Fruit fly (Drosophila melanogaster) whole organism, adult: ENCODE data around the gene CtsF.

ENCODE experiments used
- CG11617 ChIP-seq: fragments of 200-800 bp; sonication (Bioruptor generic); optimal IDR thresholded peaks from 2 replicates; lab custom pipeline; 2017; ENCODE audit warnings: mild to moderate bottlenecking, missing biosample characterization, missing genetic modification reagents, missing genetic modification characterization
- CG12768 ChIP-seq: fragments of 200-800 bp; sonication (Bioruptor generic); optimal IDR thresholded peaks from 2 replicates; lab custom pipeline; 2017; ENCODE audit warnings: missing biosample characterization, missing genetic modification characterization, mild to moderate bottlenecking, moderate library complexity, missing genetic modification reagents
- CG14711 ChIP-seq: fragments of 200-800 bp; sonication (Bioruptor generic); optimal IDR thresholded peaks from 2 replicates; lab custom pipeline; 2018; ENCODE audit warnings: missing biosample characterization, mild to moderate bottlenecking, missing genetic modification characterization, moderate library complexity
- CG1620 ChIP-seq: fragments of 200-800 bp; sonication (Bioruptor generic); optimal IDR thresholded peaks from 2 replicates; lab custom pipeline; 2016; ENCODE audit warnings: missing biosample characterization, missing genetic modification characterization
- CG33017 ChIP-seq: fragments of 200-800 bp; sonication (Bioruptor generic); optimal IDR thresholded peaks from 2 replicates; lab custom pipeline; 2018; ENCODE audit warnings: missing biosample characterization, mild to moderate bottlenecking, missing genetic modification characterization, moderate library complexity
- CG5204 ChIP-seq: fragments of 200-800 bp; sonication (Bioruptor generic); optimal IDR thresholded peaks from 2 replicates; lab custom pipeline; 2016; ENCODE audit warnings: missing biosample characterization, missing genetic modification characterization
- CG7045 ChIP-seq: fragments of 200-800 bp; sonication (Bioruptor generic); optimal IDR thresholded peaks from 2 replicates; lab custom pipeline; 2017; ENCODE audit warnings: missing biosample characterization, mild to moderate bottlenecking, missing genetic modification characterization
- CG7101 ChIP-seq: fragments of 200-800 bp; sonication (Bioruptor generic); optimal IDR thresholded peaks from 2 replicates; lab custom pipeline; 2018; ENCODE audit warnings: missing biosample characterization, mild to moderate bottlenecking, missing genetic modification characterization, moderate library complexity
- Clk ChIP-seq: fragments of 200-800 bp; sonication (Bioruptor generic); optimal IDR thresholded peaks from 2 replicates; lab custom pipeline; 2017; ENCODE audit warnings: missing biosample characterization, missing genetic modification characterization
- Crg-1 ChIP-seq: fragments of 200-800 bp; sonication (Bioruptor generic); optimal IDR thresholded peaks from 2 replicates; lab custom pipeline; 2016; ENCODE audit warnings: missing biosample characterization, missing genetic modification characterization
- Hr96 ChIP-seq: fragments of 200-800 bp; sonication (Bioruptor generic); optimal IDR thresholded peaks from 2 replicates; lab custom pipeline; 2016; ENCODE audit warnings: missing biosample characterization, missing genetic modification characterization
- Mnt ChIP-seq: fragments of 200-800 bp; sonication (Bioruptor generic); optimal IDR thresholded peaks from 2 replicates; lab custom pipeline; 2016; ENCODE audit warnings: missing biosample characterization, mild to moderate bottlenecking, missing genetic modification characterization
- bab1 ChIP-seq: fragments of 200-800 bp; sonication (Bioruptor generic); optimal IDR thresholded peaks from 3 replicates; lab custom pipeline; 2019; ENCODE audit warnings: missing biosample characterization, mild to moderate bottlenecking, missing genetic modification characterization, moderate library complexity
- cic ChIP-seq: fragments of 200-800 bp; sonication (Bioruptor generic); optimal IDR thresholded peaks from 2 replicates; lab custom pipeline; 2017; ENCODE audit warnings: missing biosample characterization, mild to moderate bottlenecking, missing genetic modification characterization, moderate library complexity
- cnc ChIP-seq, 2 experiments: fragments of >200 bp; optimal IDR thresholded peaks; 2 replicates each; lab custom pipeline; 2017
- kay ChIP-seq: fragments of 200-800 bp; sonication (Bioruptor generic); peaks from one replicate; lab custom pipeline; 2016; ENCODE audit warnings: missing biosample characterization, missing genetic modification characterization, borderline replicate concordance
- ovo ChIP-seq: fragments of 200-800 bp; sonication (Bioruptor generic); optimal IDR thresholded peaks from 2 replicates; lab custom pipeline; 2016; ENCODE audit warnings: missing biosample characterization, missing genetic modification characterization
- pad ChIP-seq: fragments of 200-800 bp; sonication (Bioruptor generic); optimal IDR thresholded peaks from 3 replicates; lab custom pipeline; 2017; ENCODE audit warnings: missing biosample characterization, missing genetic modification characterization, mild to moderate bottlenecking, moderate library complexity, missing genetic modification reagents
- tj ChIP-seq: fragments of 200-800 bp; sonication (Bioruptor generic); optimal IDR thresholded peaks from 3 replicates; lab custom pipeline; 2017; ENCODE audit warnings: missing biosample characterization, mild to moderate bottlenecking, missing genetic modification characterization, moderate library complexity
- toe ChIP-seq: fragments of 200-800 bp; sonication (Bioruptor generic); optimal IDR thresholded peaks from 2 replicates; lab custom pipeline; 2016; ENCODE audit warnings: missing biosample characterization, missing genetic modification characterization

CtsF gene

DNA sequence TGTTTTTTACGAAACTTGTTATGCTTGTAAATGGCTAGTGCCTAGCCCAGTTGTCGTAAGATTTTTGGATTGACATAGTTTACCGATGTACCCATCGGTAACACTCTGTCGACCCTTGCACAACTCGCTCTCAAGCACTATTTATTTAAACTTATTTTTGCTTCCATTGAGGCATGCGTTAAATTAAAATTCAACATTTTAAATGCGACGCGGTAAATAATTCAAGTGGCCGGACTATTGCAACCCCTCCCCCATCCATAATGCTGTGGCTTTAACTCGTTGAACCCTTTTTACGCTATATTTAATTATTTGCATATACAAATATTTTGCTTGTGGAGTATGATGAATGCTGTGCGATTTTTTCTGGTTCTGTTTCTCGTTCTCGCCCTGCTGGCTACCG, 2.2 kb downstream of the CtsF start:
- TF ChIP-seq bab1 (no peak), toe (GFP tag; lab: Kevin White, UChicago) (no peak), kay (peak; percentile 93), CG5204 (GFP tag; lab: Kevin White, UChicago) (no peak), CG1620 (GFP tag; lab: Kevin White, UChicago) (no peak), Clk (no peak)

DNA sequence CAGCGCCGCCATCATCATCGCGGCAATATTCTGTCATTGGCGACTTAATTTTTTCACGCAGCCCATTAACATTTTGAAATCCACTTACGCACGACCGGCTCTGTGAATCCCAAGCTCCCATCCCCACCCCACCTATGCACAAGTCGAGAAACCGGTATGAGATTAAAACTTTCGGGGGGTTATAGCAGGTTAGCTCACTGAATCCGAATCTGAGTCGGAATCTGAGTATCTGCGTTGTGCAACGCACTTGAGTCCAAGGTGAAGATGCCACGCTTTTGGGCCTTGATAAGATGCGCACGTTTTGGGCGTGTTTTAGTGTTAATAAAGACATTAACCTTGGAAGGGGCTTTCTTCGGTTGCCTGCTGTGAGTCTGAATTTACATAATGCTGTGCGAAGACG, 4.6 kb downstream of the CtsF start:
- TF ChIP-seq Mnt (GFP tag; lab: Kevin White, UChicago) (no peak), bab1 (no peak), CG7101 (tag; lab: Kevin White, UChicago) (no peak)

DNA sequence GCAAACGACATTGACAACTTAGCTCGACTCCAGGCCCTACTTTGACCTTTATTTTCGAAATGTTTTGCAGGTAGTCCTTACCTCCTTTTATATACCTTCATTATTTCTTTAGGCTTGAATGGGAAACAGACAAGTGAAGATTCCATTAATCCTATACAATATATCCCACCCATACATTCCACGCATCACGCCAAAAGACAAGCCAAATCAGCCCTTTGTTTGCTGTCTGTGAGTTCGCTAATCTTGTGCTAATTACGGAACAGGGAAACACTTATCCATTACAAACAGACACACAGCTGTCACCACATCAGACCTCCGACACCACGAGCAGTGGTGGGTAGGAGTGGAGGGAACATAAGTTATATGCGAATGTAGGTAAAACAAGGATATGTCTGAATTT, 10.8 kb downstream of the CtsF start, which contains the start of gene CG33293:
CG33293 (minus strand) TSS at position 15 of the 400 bp plus-strand sequence.
- TF ChIP-seq cnc (optimal IDR thresholded peaks at IDR 0.05; lab: Kevin White, UChicago) (no peak), CG12768 (GFP tag; lab: Kevin White, UChicago) (no peak), Mnt (GFP tag; lab: Kevin White, UChicago) (no peak), tj (GFP tag; lab: Kevin White, UChicago) (no peak), CG14711 (tag; lab: Kevin White, UChicago) (no peak), CG1620 (GFP tag; lab: Kevin White, UChicago) (no peak), bab1 (no peak), CG7045 (GFP tag; lab: Kevin White, UChicago) (no peak)

DNA sequence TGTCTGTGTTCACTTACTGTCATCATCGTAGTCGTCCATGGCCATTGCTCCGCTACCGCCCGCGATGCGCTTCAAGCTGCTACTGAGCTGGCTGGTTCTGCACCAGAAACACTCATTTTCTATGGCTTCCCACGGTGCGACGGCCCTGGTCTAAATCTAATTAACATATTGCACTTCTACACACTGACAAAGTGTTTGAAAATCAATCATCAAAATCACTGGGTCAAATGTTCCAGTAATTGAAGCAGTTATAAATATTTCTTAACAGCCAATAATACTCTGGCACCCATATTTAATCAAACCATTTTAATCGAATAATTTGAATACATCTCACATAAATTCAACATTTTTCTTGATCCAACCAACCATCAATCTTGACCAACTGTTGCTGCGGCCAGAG, 14.3 kb downstream of the CtsF start, which contains the start of gene rtp:
rtp (minus strand) TSS at position 101 of the 400 bp plus-strand sequence.
- TF ChIP-seq CG1620 (GFP tag; lab: Kevin White, UChicago) (no peak), tj (GFP tag; lab: Kevin White, UChicago) (no peak), ovo (GFP tag; lab: Kevin White, UChicago) (no peak), cic (no peak), Crg-1 (no peak), kay (no peak), Clk (no peak), CG33017 (no peak), CG12768 (GFP tag; lab: Kevin White, UChicago) (no peak), toe (GFP tag; lab: Kevin White, UChicago) (no peak), CG7101 (tag; lab: Kevin White, UChicago) (no peak), pad (GFP tag; lab: Kevin White, UChicago) (no peak), cnc (optimal IDR thresholded peaks at IDR 0.05; lab: Kevin White, UChicago) (no peak), Mnt (GFP tag; lab: Kevin White, UChicago) (no peak), bab1 (no peak), CG14711 (tag; lab: Kevin White, UChicago) (no peak), CG11617 (no peak), CG5204 (GFP tag; lab: Kevin White, UChicago) (no peak), Hr96 (GFP tag; lab: Kevin White, UChicago) (no peak), CG7045 (GFP tag; lab: Kevin White, UChicago) (no peak)

DNA sequence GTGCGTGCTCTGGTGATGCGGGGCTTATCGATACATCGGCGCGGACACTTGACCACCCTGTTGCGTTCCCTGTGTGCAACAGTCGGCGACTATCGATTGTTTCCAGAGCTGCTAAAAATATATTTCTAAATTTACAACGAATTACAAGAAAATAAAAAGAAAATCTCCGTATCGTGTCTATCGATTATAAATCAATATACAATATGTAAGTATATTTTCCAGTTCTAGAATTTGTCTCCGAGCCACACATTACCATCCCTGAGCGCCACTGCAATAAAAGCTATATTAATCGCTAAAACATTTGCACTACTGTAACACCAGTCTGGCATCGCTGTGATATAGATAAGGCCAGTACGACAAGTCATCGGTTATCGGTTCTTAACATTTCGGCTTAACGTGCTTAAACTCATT, 19.3 kb downstream of the CtsF start, which contains the start of the genes Kat60 and Mms19:
Kat60 (minus strand) TSS at position 13 of the 411 bp plus-strand sequence.
Mms19 (plus strand) TSS at position 347 of the 411 bp plus-strand sequence.
- peak; percentile 43 for TF ChIP-seq CG12768 (GFP tag; lab: Kevin White, UChicago)
- TF ChIP-seq toe (GFP tag; lab: Kevin White, UChicago) = peak; percentile 93
- peak; percentile 59 for TF ChIP-seq Clk
- peak; percentile 91 for TF ChIP-seq CG14711 (tag; lab: Kevin White, UChicago)
- peak; percentile 86 for TF ChIP-seq CG1620 (GFP tag; lab: Kevin White, UChicago)
- TF ChIP-seq pad (GFP tag; lab: Kevin White, UChicago) = peak; percentile 58
- TF ChIP-seq CG7045 (GFP tag; lab: Kevin White, UChicago) = peak; percentile 64
- TF ChIP-seq CG7101 (tag; lab: Kevin White, UChicago) = peak; percentile 61
- TF ChIP-seq Mnt (GFP tag; lab: Kevin White, UChicago) = peak; percentile 80
- peak; percentile 56 for TF ChIP-seq CG11617
- TF ChIP-seq kay = no peak
- no peak for TF ChIP-seq cic
- no peak for TF ChIP-seq Hr96 (GFP tag; lab: Kevin White, UChicago)
- TF ChIP-seq ovo (GFP tag; lab: Kevin White, UChicago) = peak; percentile 62
- TF ChIP-seq Crg-1 = peak; percentile 17
- peak; percentile 32 for TF ChIP-seq bab1
- TF ChIP-seq tj (GFP tag; lab: Kevin White, UChicago) = peak; percentile 76
- TF ChIP-seq CG33017 = peak; percentile 44
- no peak for TF ChIP-seq cnc (optimal IDR thresholded peaks at IDR 0.05; lab: Kevin White, UChicago)
- TF ChIP-seq CG5204 (GFP tag; lab: Kevin White, UChicago) = no peak

DNA sequence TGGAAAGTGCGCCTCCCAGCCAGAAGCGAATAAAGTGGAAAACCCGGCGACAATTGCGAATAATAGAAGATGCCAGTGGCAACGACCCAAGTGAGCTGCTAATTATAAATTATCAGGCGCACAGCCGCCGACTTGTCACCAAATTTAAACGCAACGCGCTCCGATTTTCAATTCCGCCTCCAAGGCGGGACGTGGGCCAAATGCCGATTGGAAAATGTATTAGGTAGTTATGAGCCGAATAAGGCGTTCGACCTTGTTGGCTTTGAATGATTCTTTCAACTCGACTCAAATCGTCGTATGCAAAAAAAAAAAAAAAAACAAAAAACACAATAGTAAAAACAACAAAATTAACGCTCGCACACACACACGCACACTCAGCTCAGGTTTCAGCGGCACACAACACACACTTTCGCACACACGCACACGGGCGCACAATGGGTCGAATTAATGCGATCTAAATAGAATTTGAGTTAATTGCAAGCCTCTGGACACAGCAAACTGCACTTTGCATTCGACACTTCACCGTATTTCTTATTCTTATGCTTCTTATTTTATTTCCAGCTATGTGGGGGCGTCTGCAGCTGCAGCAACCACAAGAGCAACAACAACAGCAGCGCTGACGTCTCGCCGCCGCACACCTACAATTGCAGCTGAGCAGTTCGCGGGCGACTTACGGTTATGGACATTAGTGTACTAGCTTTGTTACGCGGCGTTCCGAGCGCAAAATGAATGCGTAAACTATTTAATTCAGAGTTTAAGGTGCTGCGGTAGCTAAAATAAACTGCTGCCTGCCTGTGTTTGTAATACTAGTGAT, 20.0 kb downstream of the CtsF start:
- TF ChIP-seq pad (GFP tag; lab: Kevin White, UChicago) (no peak), tj (GFP tag; lab: Kevin White, UChicago) (peak; percentile 86), CG11617 (no peak), CG7101 (tag; lab: Kevin White, UChicago) (no peak), toe (GFP tag; lab: Kevin White, UChicago) (no peak), CG12768 (GFP tag; lab: Kevin White, UChicago) (peak; percentile 3)
